Fruit fly (Drosophila melanogaster): ENCODE measurements around the gene CG8475.

The CG8475 gene

DNA sequence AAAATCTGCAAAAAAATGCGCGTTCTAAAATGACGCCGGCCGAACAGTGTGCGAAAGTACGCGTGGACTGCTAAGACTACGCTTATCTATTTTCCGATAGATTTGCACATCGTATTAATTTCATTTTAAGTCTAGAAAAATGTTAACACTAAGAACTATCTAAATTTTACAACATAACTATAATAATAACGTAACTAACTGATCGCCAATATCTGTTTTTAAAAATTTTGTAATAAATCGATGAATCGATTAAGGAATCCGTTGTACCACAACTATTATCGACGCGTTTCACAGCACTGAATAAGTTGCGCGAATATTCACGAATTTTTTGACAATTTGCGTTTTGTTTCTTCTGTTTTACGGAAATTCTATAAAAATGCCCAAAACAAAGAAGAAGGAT is 14.4 kb upstream of the CG8475 start, which contains the start of gene Ssb-c31a (continued):
- TF ChIP-seq pum (GFP tag; optimal IDR thresholded peaks at IDR 0.05) (peak; percentile 59), CG13296 (GFP tag; optimal IDR thresholded peaks at IDR 0.05) (peak; percentile 62), CG14860 (GFP tag; IDR thresholded peaks at IDR 0.05; ENCODE audit: partially characterized antibody) (peak; percentile 47; the same call in 1 of the 3 replicates), D19A (tag; optimal IDR thresholded peaks at IDR 0.05) (no peak), p53 (GFP tag; optimal IDR thresholded peaks at IDR 0.05) (peak; percentile 36), Med (GFP tag) (peak; percentile 89), Abd-B (GFP tag; optimal IDR thresholded peaks at IDR 0.05) (peak; percentile 28), stwl (tag; optimal IDR thresholded peaks at IDR 0.05) (peak; percentile 82), pb (GFP tag; optimal IDR thresholded peaks at IDR 0.05) (no peak), zfh2 (GFP tag; optimal IDR thresholded peaks at IDR 0.05) (peak; percentile 68), pfk (GFP tag; optimal IDR thresholded peaks at IDR 0.05) (no peak), wdn (GFP tag; IDR thresholded peaks at IDR 0.05) (no peak), gsb-n (tag; optimal IDR thresholded peaks at IDR 0.05) (peak; percentile 23), CG43689 (GFP tag; IDR thresholded peaks at IDR 0.05) (no peak), crc (GFP tag; optimal IDR thresholded peaks at IDR 0.05) (no peak), CG10431 (GFP tag; optimal IDR thresholded peaks at IDR 0.05) (peak; percentile 6), BEAF-32 (GFP tag; optimal IDR thresholded peaks at IDR 0.05) (peak; percentile 85), h (optimal IDR thresholded peaks at IDR 0.05) (no peak), GATAe (GFP tag; conservative IDR thresholded peaks at IDR 0.05) (peak; percentile 68), B-H2 (GFP tag; optimal IDR thresholded peaks at IDR 0.05) (peak; percentile 86), CG10565 (GFP tag; optimal IDR thresholded peaks at IDR 0.05) (no peak), toy (GFP tag; IDR thresholded peaks at IDR 0.05) (no peak), CG3281 (GFP tag; optimal IDR thresholded peaks at IDR 0.05) (peak; percentile 48), CG10366 (GFP tag; IDR thresholded peaks at IDR 0.05) (peak; percentile 30; the same call in 1 of the 2 replicates), CG10543 (GFP tag; optimal IDR thresholded peaks at IDR 0.05) (peak; percentile 51), lilli (GFP tag; optimal IDR thresholded peaks at IDR 0.05) (peak; percentile 84), slbo (GFP tag; IDR thresholded peaks at IDR 0.05) (peak; percentile 66; the same call in 1 of the 2 replicates), Chrac-16 (GFP tag; optimal IDR thresholded peaks at IDR 0.05) (peak; percentile 62), crp (GFP tag; optimal IDR thresholded peaks at IDR 0.05) (peak in 1 of 2 experiments; percentile 60), wor (GFP tag; IDR thresholded peaks at IDR 0.05) (no peak), CG12236 (GFP tag; optimal IDR thresholded peaks at IDR 0.05) (no peak), tin (GFP tag; optimal IDR thresholded peaks at IDR 0.05) (peak; percentile 59), nmo (GFP tag; optimal IDR thresholded peaks at IDR 0.05) (peak; percentile 64), hbn (GFP tag; IDR thresholded peaks at IDR 0.05; ENCODE audit: partially characterized antibody) (peak; percentile 74), CG4424 (GFP tag; optimal IDR thresholded peaks at IDR 0.05) (peak; percentile 39), CG2889 (GFP tag; IDR thresholded peaks at IDR 0.05) (no peak), slp2 (GFP tag; optimal IDR thresholded peaks at IDR 0.05) (peak; percentile 25), YL-1 (GFP tag; optimal IDR thresholded peaks at IDR 0.05) (peak; percentile 52), CG34422 (GFP tag; IDR thresholded peaks at IDR 0.05) (peak; percentile 29; the same call in 1 of the 3 replicates), BtbVII (GFP tag; optimal IDR thresholded peaks at IDR 0.05) (no peak), CG18619 (GFP tag; optimal IDR thresholded peaks at IDR 0.05) (peak; percentile 6), HmgD (GFP tag; optimal IDR thresholded peaks at IDR 0.05) (no peak), CG11723 (GFP tag; optimal IDR thresholded peaks at IDR 0.05) (no peak), CG12299 (tag; optimal IDR thresholded peaks at IDR 0.05) (peak; percentile 60), org-1 (GFP tag; optimal IDR thresholded peaks at IDR 0.05) (no peak), fru (optimal IDR thresholded peaks at IDR 0.05) (no peak), CG15514 (GFP tag; optimal IDR thresholded peaks at IDR 0.05) (peak; percentile 50), CG9727 (GFP tag; optimal IDR thresholded peaks at IDR 0.05) (peak; percentile 45), maf-S (GFP tag; optimal IDR thresholded peaks at IDR 0.05) (peak; percentile 51), CG4854 (GFP tag; optimal IDR thresholded peaks at IDR 0.05) (peak; percentile 45), ato (GFP tag; IDR thresholded peaks at IDR 0.05; ENCODE audit: partially characterized antibody) (no peak), br (optimal IDR thresholded peaks at IDR 0.05) (no peak)
